Worm (Caenorhabditis elegans) whole organism, mixed stage, embryonic: ENCODE results near the gene T10C6.15.

Experiments
- bed-3 ChIP-seq: fragments of 200-800 bp; sonication (Bioruptor generic); optimal IDR thresholded peaks from 3 replicates; lab custom pipeline; 2018; ENCODE audit warnings: mild to moderate bottlenecking, missing genetic modification characterization, moderate library complexity, missing compliant biosample characterization
- blmp-1 ChIP-seq: fragments of 150-350 bp; optimal IDR thresholded peaks from 2 replicates; lab custom pipeline; 2014; ENCODE audit warnings: missing biosample characterization, missing genetic modification characterization
- ceh-39 ChIP-seq: fragments of 150-350 bp; optimal IDR thresholded peaks from 2 replicates; lab custom pipeline; 2014; ENCODE audit warnings: missing biosample characterization, missing genetic modification characterization
- ceh-43 ChIP-seq: fragments of 200-800 bp; sonication (Bioruptor generic); optimal IDR thresholded peaks from 2 replicates; lab custom pipeline; 2018; ENCODE audit warnings: mild to moderate bottlenecking, missing genetic modification characterization, moderate library complexity, missing compliant biosample characterization
- ceh-83 ChIP-seq: fragments of 200-800 bp; sonication (Bioruptor generic); optimal IDR thresholded peaks from 2 replicates; lab custom pipeline; 2018; ENCODE audit warnings: mild to moderate bottlenecking, missing genetic modification characterization, missing compliant biosample characterization
- ces-1 ChIP-seq: fragments of 150-350 bp; optimal IDR thresholded peaks from 2 replicates; lab custom pipeline; 2014; ENCODE audit warnings: missing biosample characterization, missing genetic modification reagents, missing genetic modification characterization
- cnd-1 ChIP-seq: fragments of 200-800 bp; sonication (Bioruptor generic); optimal IDR thresholded peaks from 2 replicates; lab custom pipeline; 2018; ENCODE audit warnings: mild to moderate bottlenecking, missing genetic modification characterization, missing compliant biosample characterization
- drap-1 ChIP-seq: fragments of 200-800 bp; sonication (Bioruptor generic); optimal IDR thresholded peaks from 3 replicates; lab custom pipeline; 2018; ENCODE audit warnings: mild to moderate bottlenecking, missing genetic modification characterization, missing compliant biosample characterization
- elt-1 ChIP-seq: sonication (generic microtip); optimal IDR thresholded peaks from 2 replicates; lab custom pipeline; 2017; ENCODE audit warnings: missing genetic modification characterization, mild to moderate bottlenecking, missing compliant biosample characterization, antibody characterized with exemption, moderate library complexity, borderline replicate concordance; ENCODE audit not compliant: insufficient read depth
- elt-3 ChIP-seq: fragments of 150-350 bp; optimal IDR thresholded peaks from 2 replicates; lab custom pipeline; 2014; ENCODE audit warnings: missing biosample characterization, missing genetic modification characterization
- flh-1 ChIP-seq: fragments of 200-800 bp; sonication (Bioruptor generic); optimal IDR thresholded peaks from 2 replicates; lab custom pipeline; 2018; ENCODE audit warnings: mild to moderate bottlenecking, missing genetic modification characterization, moderate library complexity, missing compliant biosample characterization
- ham-2 ChIP-seq: fragments of 200-800 bp; sonication (Bioruptor generic); optimal IDR thresholded peaks from 2 replicates; lab custom pipeline; 2018; ENCODE audit warnings: mild to moderate bottlenecking, missing genetic modification characterization, missing compliant biosample characterization
- hlh-1 ChIP-seq: fragments of 150-350 bp; optimal IDR thresholded peaks from 2 replicates; lab custom pipeline; 2014; ENCODE audit warnings: missing biosample characterization, missing genetic modification reagents, missing genetic modification characterization
- lin-32 ChIP-seq: fragments of 200-800 bp; sonication (Bioruptor generic); optimal IDR thresholded peaks from 2 replicates; lab custom pipeline; 2018; ENCODE audit warnings: mild to moderate bottlenecking, missing genetic modification characterization, missing compliant biosample characterization
- lsy-2 ChIP-seq: fragments of 150-350 bp; optimal IDR thresholded peaks from 2 replicates; lab custom pipeline; 2014; ENCODE audit warnings: missing biosample characterization, missing genetic modification characterization
- mep-1 ChIP-seq: fragments of 150-350 bp; optimal IDR thresholded peaks from 2 replicates; lab custom pipeline; 2017; ENCODE audit warnings: missing biosample characterization, missing genetic modification reagents, missing genetic modification characterization, inconsistent platforms
- mls-2 ChIP-seq: sonication (generic microtip); optimal IDR thresholded peaks from 2 replicates; lab custom pipeline; 2016; ENCODE audit warnings: mild to moderate bottlenecking, missing genetic modification characterization, moderate library complexity, missing compliant biosample characterization
- nhr-12 ChIP-seq: fragments of 150-350 bp; optimal IDR thresholded peaks from 2 replicates; lab custom pipeline; 2014; ENCODE audit warnings: missing biosample characterization, missing genetic modification characterization
- nhr-2 ChIP-seq: fragments of 150-350 bp; optimal IDR thresholded peaks from 2 replicates; lab custom pipeline; 2014; ENCODE audit warnings: missing biosample characterization, missing genetic modification characterization
- nhr-237 ChIP-seq: fragments of 150-350 bp; optimal IDR thresholded peaks from 2 replicates; lab custom pipeline; 2014; ENCODE audit warnings: missing biosample characterization, missing genetic modification characterization
- nhr-28 ChIP-seq: fragments of 150-350 bp; optimal IDR thresholded peaks from 2 replicates; lab custom pipeline; 2014; ENCODE audit warnings: missing biosample characterization, missing genetic modification characterization
- nhr-76 ChIP-seq: sonication (generic microtip); optimal IDR thresholded peaks from 2 replicates; lab custom pipeline; 2017; ENCODE audit warnings: missing biosample characterization, missing genetic modification characterization
- snpc-4 ChIP-seq: fragments of 150-350 bp; optimal IDR thresholded peaks from 2 replicates; lab custom pipeline; 2014; ENCODE audit warnings: missing biosample characterization, missing genetic modification characterization
- sptf-1 ChIP-seq: sonication (generic microtip); optimal IDR thresholded peaks from 2 replicates; lab custom pipeline; 2017; ENCODE audit warnings: mild to moderate bottlenecking, missing genetic modification characterization, moderate library complexity, missing compliant biosample characterization
- tbx-8 ChIP-seq: fragments of 200-800 bp; sonication (Bioruptor generic); optimal IDR thresholded peaks from 2 replicates; lab custom pipeline; 2018; ENCODE audit warnings: mild to moderate bottlenecking, missing genetic modification characterization, moderate library complexity, missing compliant biosample characterization
- unc-120 ChIP-seq: sonication (generic microtip); optimal IDR thresholded peaks from 2 replicates; lab custom pipeline; 2017; ENCODE audit warnings: missing genetic modification characterization, missing compliant biosample characterization; ENCODE audit not compliant: poor library complexity, severe bottlenecking
- unc-39 ChIP-seq: fragments of 150-350 bp; optimal IDR thresholded peaks from 2 replicates; lab custom pipeline; 2014; ENCODE audit warnings: missing biosample characterization, missing genetic modification characterization
- unc-62 ChIP-seq: fragments of 150-350 bp; optimal IDR thresholded peaks from 2 replicates; lab custom pipeline; 2014; ENCODE audit warnings: missing biosample characterization, missing genetic modification reagents, missing genetic modification characterization
- zip-8 ChIP-seq: fragments of 150-350 bp; optimal IDR thresholded peaks from 2 replicates; lab custom pipeline; 2014; ENCODE audit warnings: missing biosample characterization, missing genetic modification characterization
- ztf-11 ChIP-seq: fragments of 150-350 bp; optimal IDR thresholded peaks from 2 replicates; lab custom pipeline; 2014; ENCODE audit warnings: missing biosample characterization, missing genetic modification characterization

Gene T10C6.15

DNA sequence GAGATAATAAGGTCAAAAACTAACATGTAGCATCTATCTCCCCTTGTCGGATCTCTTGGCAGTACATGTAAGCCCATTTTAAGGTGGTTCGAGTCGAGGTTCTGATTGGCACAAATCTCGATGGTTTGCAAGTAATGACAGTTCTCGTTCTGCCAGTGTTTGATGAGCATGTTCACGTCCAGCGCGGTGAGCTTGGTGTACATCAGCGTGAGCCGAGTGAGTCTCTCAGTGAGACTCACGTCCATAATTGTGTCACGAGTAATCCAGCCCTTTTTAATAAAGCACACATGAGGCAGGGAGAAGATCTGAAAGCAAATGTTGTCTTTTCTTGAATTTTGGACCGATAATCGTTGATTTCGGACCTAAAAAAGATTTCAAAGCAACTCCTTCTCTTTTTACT, 13.0 kb downstream of the T10C6.15 start, which contains the start of gene T10C6.16:
T10C6.16 (minus strand) TSS at position 245 of the 400 bp plus-strand sequence.
- no peak for TF ChIP-seq ceh-43 (GFP tag; lab: Kevin White, UChicago)
- no peak for TF ChIP-seq ceh-83 (GFP tag; lab: Kevin White, UChicago)
- TF ChIP-seq nhr-76 (tag; lab: Kevin White, UChicago), result no peak
- TF ChIP-seq ceh-39, result no peak
- no peak for TF ChIP-seq ztf-11
- TF ChIP-seq unc-39 (tag; lab: Kevin White, UChicago), result no peak
- TF ChIP-seq blmp-1 (tag; lab: Kevin White, UChicago), result no peak
- no peak for TF ChIP-seq lsy-2

DNA sequence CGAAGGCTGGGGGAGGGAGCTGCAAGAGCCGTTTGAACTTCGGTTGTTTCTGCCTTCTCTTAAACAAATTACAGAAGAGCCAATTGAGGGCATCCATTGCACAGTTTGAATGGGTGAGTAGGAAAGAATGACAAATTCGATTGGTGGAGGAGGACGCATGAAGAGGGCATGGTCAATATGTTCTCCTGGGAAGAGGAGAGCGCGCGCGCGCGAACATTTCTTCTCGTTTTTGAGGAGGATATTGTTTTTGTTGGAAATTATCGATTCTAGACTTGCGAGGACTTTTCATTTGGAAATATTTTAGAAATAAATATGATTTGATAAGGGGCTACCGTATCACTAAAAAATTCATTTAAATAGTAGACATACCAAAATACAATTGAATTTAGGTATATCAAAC, 14.2 kb downstream of the T10C6.15 start, which contains the start of gene T10C6.7:
T10C6.7 (minus strand) TSS at position 143 of the 400 bp plus-strand sequence.
- TF ChIP-seq hlh-1 (tag; lab: Kevin White, UChicago), result no peak
- TF ChIP-seq tbx-8 (GFP tag; lab: Kevin White, UChicago), result no peak
- no peak for TF ChIP-seq mep-1

DNA sequence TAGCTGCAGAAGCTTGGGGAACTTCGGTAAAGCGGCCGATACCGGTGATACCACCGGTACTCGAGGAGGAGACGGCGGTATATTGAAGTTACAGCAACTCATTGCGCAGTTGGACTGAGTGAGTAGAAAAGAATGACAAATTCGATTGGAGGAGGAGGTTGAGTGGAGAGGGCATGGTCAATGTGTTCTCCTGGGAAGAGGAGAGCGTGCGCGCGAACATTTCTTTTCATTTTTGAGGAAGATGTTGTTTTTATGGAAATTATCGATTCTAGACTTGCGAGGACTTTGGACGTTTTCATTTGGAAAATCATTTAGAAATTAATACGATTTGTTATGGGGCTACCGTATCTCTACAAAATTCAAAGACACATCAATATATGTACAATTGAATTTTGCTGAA, 16.5 kb downstream of the T10C6.15 start:
- TF ChIP-seq ces-1 (GFP tag; lab: Kevin White, UChicago) (no peak), blmp-1 (tag; lab: Kevin White, UChicago) (no peak), lin-32 (GFP tag; lab: Kevin White, UChicago) (no peak), elt-3 (no peak), ceh-43 (GFP tag; lab: Kevin White, UChicago) (no peak), snpc-4 (no peak), lsy-2 (no peak), drap-1 (GFP tag; lab: Kevin White, UChicago) (no peak), sptf-1 (tag; lab: Kevin White, UChicago) (no peak), unc-62 (GFP tag; lab: Kevin White, UChicago) (no peak), unc-39 (tag; lab: Kevin White, UChicago) (no peak), mep-1 (no peak), elt-1 (no peak), ceh-39 (no peak), nhr-12 (tag; lab: Kevin White, UChicago) (no peak), nhr-237 (tag; lab: Kevin White, UChicago) (no peak)

DNA sequence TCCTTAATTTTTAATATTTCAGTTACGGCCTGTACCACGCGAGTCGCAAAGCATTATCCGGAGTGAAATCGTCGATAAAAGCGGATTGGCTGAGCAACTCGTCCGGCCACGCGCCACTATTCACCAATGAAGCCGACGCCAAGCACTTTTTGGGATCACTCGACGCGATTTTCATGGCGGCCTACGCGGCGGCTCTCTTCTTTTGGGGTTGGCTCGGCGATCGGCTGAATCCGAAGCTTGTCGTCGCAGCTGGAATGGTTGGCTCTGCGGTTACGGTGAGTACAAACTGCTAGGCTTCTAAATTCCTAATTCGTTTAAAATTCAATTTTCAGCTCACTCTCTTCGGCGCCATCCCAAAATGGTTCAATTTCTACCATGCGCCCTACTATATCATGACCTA, 20.8 kb downstream of the T10C6.15 start:
- no peak for TF ChIP-seq elt-1
- no peak for TF ChIP-seq unc-39 (tag; lab: Kevin White, UChicago)
- no peak for TF ChIP-seq nhr-2
- no peak for TF ChIP-seq tbx-8 (GFP tag; lab: Kevin White, UChicago)
- TF ChIP-seq elt-3, result no peak
- no peak for TF ChIP-seq zip-8 (tag; lab: Kevin White, UChicago)
- TF ChIP-seq flh-1 (GFP tag; lab: Kevin White, UChicago), result no peak
- TF ChIP-seq ham-2 (GFP tag; lab: Kevin White, UChicago), result no peak
- TF ChIP-seq hlh-1 (tag; lab: Kevin White, UChicago), result no peak
- no peak for TF ChIP-seq drap-1 (GFP tag; lab: Kevin White, UChicago)
- TF ChIP-seq unc-120 (tag; lab: Kevin White, UChicago), result no peak
- no peak for TF ChIP-seq mls-2 (tag; lab: Kevin White, UChicago)
- no peak for TF ChIP-seq unc-62 (GFP tag; lab: Kevin White, UChicago)
- TF ChIP-seq sptf-1 (tag; lab: Kevin White, UChicago), result no peak
- TF ChIP-seq ztf-11, result no peak
- no peak for TF ChIP-seq nhr-28 (tag; lab: Kevin White, UChicago)
- TF ChIP-seq ceh-43 (GFP tag; lab: Kevin White, UChicago), result no peak
- no peak for TF ChIP-seq cnd-1 (tag; lab: Kevin White, UChicago)
- no peak for TF ChIP-seq ceh-83 (GFP tag; lab: Kevin White, UChicago)
- TF ChIP-seq, all 35 proteins: peak for 0

DNA sequence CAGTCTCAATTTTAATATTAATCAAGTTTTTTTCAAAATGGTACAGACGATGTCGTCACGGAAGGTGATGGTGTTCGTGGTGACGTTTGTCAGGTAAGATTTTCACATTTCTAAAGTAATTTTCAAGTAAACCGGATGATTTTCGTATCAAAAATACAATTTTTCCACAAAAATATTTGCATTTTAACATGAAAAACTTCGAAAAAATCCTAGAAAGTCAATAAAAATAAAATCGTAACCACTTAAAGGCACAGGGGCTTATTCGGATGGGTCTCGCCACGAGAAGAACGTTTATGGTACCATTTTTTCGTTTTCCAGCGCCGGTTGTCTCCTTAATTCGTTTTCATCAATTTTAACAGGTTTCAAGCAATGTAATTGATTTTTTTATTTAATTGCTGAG, 21.4 kb downstream of the T10C6.15 start, which contains the start of gene T10C6.6:
T10C6.6 (plus strand) TSS at position 27 of the 400 bp plus-strand sequence.
- TF ChIP-seq mls-2 (tag; lab: Kevin White, UChicago) (no peak), drap-1 (GFP tag; lab: Kevin White, UChicago) (no peak), lsy-2 (no peak), bed-3 (GFP tag; lab: Kevin White, UChicago) (no peak), blmp-1 (tag; lab: Kevin White, UChicago) (no peak), ham-2 (GFP tag; lab: Kevin White, UChicago) (no peak), nhr-237 (tag; lab: Kevin White, UChicago) (no peak)
- TF ChIP-seq, all 35 proteins: peak for 0
